Fruit fly (Drosophila melanogaster) whole organism, adult: ENCODE data around the gene gdrd.

ENCODE experiments used
- CG11617 ChIP-seq: fragments of 200-800 bp; sonication (Bioruptor generic); optimal IDR thresholded peaks from 2 replicates; lab custom pipeline; 2017; ENCODE audit warnings: mild to moderate bottlenecking, missing biosample characterization, missing genetic modification reagents, missing genetic modification characterization
- CG12768 ChIP-seq: fragments of 200-800 bp; sonication (Bioruptor generic); optimal IDR thresholded peaks from 2 replicates; lab custom pipeline; 2017; ENCODE audit warnings: missing biosample characterization, missing genetic modification characterization, mild to moderate bottlenecking, moderate library complexity, missing genetic modification reagents
- CG14711 ChIP-seq: fragments of 200-800 bp; sonication (Bioruptor generic); optimal IDR thresholded peaks from 2 replicates; lab custom pipeline; 2018; ENCODE audit warnings: missing biosample characterization, mild to moderate bottlenecking, missing genetic modification characterization, moderate library complexity
- CG1620 ChIP-seq: fragments of 200-800 bp; sonication (Bioruptor generic); optimal IDR thresholded peaks from 2 replicates; lab custom pipeline; 2016; ENCODE audit warnings: missing biosample characterization, missing genetic modification characterization
- CG33017 ChIP-seq: fragments of 200-800 bp; sonication (Bioruptor generic); optimal IDR thresholded peaks from 2 replicates; lab custom pipeline; 2018; ENCODE audit warnings: missing biosample characterization, mild to moderate bottlenecking, missing genetic modification characterization, moderate library complexity
- CG5204 ChIP-seq: fragments of 200-800 bp; sonication (Bioruptor generic); optimal IDR thresholded peaks from 2 replicates; lab custom pipeline; 2016; ENCODE audit warnings: missing biosample characterization, missing genetic modification characterization
- CG7101 ChIP-seq: fragments of 200-800 bp; sonication (Bioruptor generic); optimal IDR thresholded peaks from 2 replicates; lab custom pipeline; 2018; ENCODE audit warnings: missing biosample characterization, mild to moderate bottlenecking, missing genetic modification characterization, moderate library complexity
- Clk ChIP-seq: fragments of 200-800 bp; sonication (Bioruptor generic); optimal IDR thresholded peaks from 2 replicates; lab custom pipeline; 2017; ENCODE audit warnings: missing biosample characterization, missing genetic modification characterization
- Crg-1 ChIP-seq: fragments of 200-800 bp; sonication (Bioruptor generic); optimal IDR thresholded peaks from 2 replicates; lab custom pipeline; 2016; ENCODE audit warnings: missing biosample characterization, missing genetic modification characterization
- Hr96 ChIP-seq: fragments of 200-800 bp; sonication (Bioruptor generic); optimal IDR thresholded peaks from 2 replicates; lab custom pipeline; 2016; ENCODE audit warnings: missing biosample characterization, missing genetic modification characterization
- Mnt ChIP-seq: fragments of 200-800 bp; sonication (Bioruptor generic); optimal IDR thresholded peaks from 2 replicates; lab custom pipeline; 2016; ENCODE audit warnings: missing biosample characterization, mild to moderate bottlenecking, missing genetic modification characterization
- bab1 ChIP-seq: fragments of 200-800 bp; sonication (Bioruptor generic); optimal IDR thresholded peaks from 3 replicates; lab custom pipeline; 2019; ENCODE audit warnings: missing biosample characterization, mild to moderate bottlenecking, missing genetic modification characterization, moderate library complexity
- cic ChIP-seq: fragments of 200-800 bp; sonication (Bioruptor generic); optimal IDR thresholded peaks from 2 replicates; lab custom pipeline; 2017; ENCODE audit warnings: missing biosample characterization, mild to moderate bottlenecking, missing genetic modification characterization, moderate library complexity
- cnc ChIP-seq, 2 experiments: fragments of >200 bp; optimal IDR thresholded peaks; 2 replicates each; lab custom pipeline; 2017
- kay ChIP-seq: fragments of 200-800 bp; sonication (Bioruptor generic); peaks from one replicate; lab custom pipeline; 2016; ENCODE audit warnings: missing biosample characterization, missing genetic modification characterization, borderline replicate concordance
- ovo ChIP-seq: fragments of 200-800 bp; sonication (Bioruptor generic); optimal IDR thresholded peaks from 2 replicates; lab custom pipeline; 2016; ENCODE audit warnings: missing biosample characterization, missing genetic modification characterization
- pad ChIP-seq: fragments of 200-800 bp; sonication (Bioruptor generic); optimal IDR thresholded peaks from 3 replicates; lab custom pipeline; 2017; ENCODE audit warnings: missing biosample characterization, missing genetic modification characterization, mild to moderate bottlenecking, moderate library complexity, missing genetic modification reagents
- tj ChIP-seq: fragments of 200-800 bp; sonication (Bioruptor generic); optimal IDR thresholded peaks from 3 replicates; lab custom pipeline; 2017; ENCODE audit warnings: missing biosample characterization, mild to moderate bottlenecking, missing genetic modification characterization, moderate library complexity
- toe ChIP-seq: fragments of 200-800 bp; sonication (Bioruptor generic); optimal IDR thresholded peaks from 2 replicates; lab custom pipeline; 2016; ENCODE audit warnings: missing biosample characterization, missing genetic modification characterization

The gdrd gene

dm6 chr3L:14647210-14647869 lies 43.8 kb upstream of the gdrd start:
- TF ChIP-seq Clk (GFP tag; lab: Kevin White, UChicago) (no peak), tj (GFP tag; lab: Kevin White, UChicago) (no peak), Hr96 (GFP tag; lab: Kevin White, UChicago) (no peak), cic (GFP tag; lab: Kevin White, UChicago) (no peak), CG11617 (GFP tag; lab: Kevin White, UChicago) (no peak), cnc (optimal IDR thresholded peaks at IDR 0.05; lab: Kevin White, UChicago) (no peak), pad (GFP tag; lab: Kevin White, UChicago) (no peak), CG7101 (no peak), Crg-1 (GFP tag; lab: Kevin White, UChicago) (no peak), kay (GFP tag; lab: Kevin White, UChicago) (no peak), bab1 (GFP tag; lab: Kevin White, UChicago) (no peak), CG33017 (tag; lab: Kevin White, UChicago) (no peak), ovo (GFP tag; lab: Kevin White, UChicago) (no peak), CG12768 (GFP tag; lab: Kevin White, UChicago) (no peak), CG14711 (no peak)

dm6 chr3L:14648922-14649321 lies 42.2 kb upstream of the gdrd start:
- TF ChIP-seq tj (GFP tag; lab: Kevin White, UChicago) = no peak
- TF ChIP-seq CG33017 (tag; lab: Kevin White, UChicago) = no peak
- no peak for TF ChIP-seq Mnt (GFP tag; lab: Kevin White, UChicago)
- TF ChIP-seq pad (GFP tag; lab: Kevin White, UChicago) = no peak
- TF ChIP-seq ovo (GFP tag; lab: Kevin White, UChicago) = no peak
- no peak for TF ChIP-seq cnc (optimal IDR thresholded peaks at IDR 0.05; lab: Kevin White, UChicago)
- no peak for TF ChIP-seq toe (GFP tag; lab: Kevin White, UChicago)
- TF ChIP-seq CG7101 = no peak
- no peak for TF ChIP-seq bab1 (GFP tag; lab: Kevin White, UChicago)
- TF ChIP-seq CG12768 (GFP tag; lab: Kevin White, UChicago) = no peak
- no peak for TF ChIP-seq CG1620 (GFP tag; lab: Kevin White, UChicago)
- no peak for TF ChIP-seq CG5204
- TF ChIP-seq CG11617 (GFP tag; lab: Kevin White, UChicago) = no peak
- TF ChIP-seq Hr96 (GFP tag; lab: Kevin White, UChicago) = no peak
- no peak for TF ChIP-seq Crg-1 (GFP tag; lab: Kevin White, UChicago)
- no peak for TF ChIP-seq cic (GFP tag; lab: Kevin White, UChicago)

- TF ChIP-seq Mnt (GFP tag; lab: Kevin White, UChicago) (no peak), kay (GFP tag; lab: Kevin White, UChicago) (peak; percentile 38), cic (GFP tag; lab: Kevin White, UChicago) (peak; percentile 85), tj (GFP tag; lab: Kevin White, UChicago) (peak; percentile 44)
Measured at dm6 chr3L:14650348-14650747, 40.8 kb upstream of the gdrd start.

dm6 chr3L:14652554-14652953 lies 38.6 kb upstream of the gdrd start:
- TF ChIP-seq Mnt (GFP tag; lab: Kevin White, UChicago) (no peak), cnc (optimal IDR thresholded peaks at IDR 0.05; lab: Kevin White, UChicago) (no peak), toe (GFP tag; lab: Kevin White, UChicago) (no peak), CG11617 (GFP tag; lab: Kevin White, UChicago) (no peak), kay (GFP tag; lab: Kevin White, UChicago) (no peak), ovo (GFP tag; lab: Kevin White, UChicago) (no peak), Crg-1 (GFP tag; lab: Kevin White, UChicago) (no peak), CG12768 (GFP tag; lab: Kevin White, UChicago) (no peak), CG33017 (tag; lab: Kevin White, UChicago) (no peak), pad (GFP tag; lab: Kevin White, UChicago) (no peak), CG7101 (no peak), Hr96 (GFP tag; lab: Kevin White, UChicago) (no peak)

- no peak for TF ChIP-seq Hr96 (GFP tag; lab: Kevin White, UChicago)
- TF ChIP-seq CG1620 (GFP tag; lab: Kevin White, UChicago) = no peak
- TF ChIP-seq bab1 (GFP tag; lab: Kevin White, UChicago) = no peak
- TF ChIP-seq cnc (optimal IDR thresholded peaks at IDR 0.05; lab: Kevin White, UChicago) = no peak
- no peak for TF ChIP-seq ovo (GFP tag; lab: Kevin White, UChicago)
- TF ChIP-seq CG33017 (tag; lab: Kevin White, UChicago) = no peak
- no peak for TF ChIP-seq cic (GFP tag; lab: Kevin White, UChicago)
- no peak for TF ChIP-seq toe (GFP tag; lab: Kevin White, UChicago)
- TF ChIP-seq Mnt (GFP tag; lab: Kevin White, UChicago) = no peak
Measured at dm6 chr3L:14654737-14655136, 36.4 kb upstream of the gdrd start.

dm6 chr3L:14655178-14655577 lies 36.0 kb upstream of the gdrd start:
- no peak for TF ChIP-seq Clk (GFP tag; lab: Kevin White, UChicago)
- no peak for TF ChIP-seq ovo (GFP tag; lab: Kevin White, UChicago)
- no peak for TF ChIP-seq CG12768 (GFP tag; lab: Kevin White, UChicago)
- no peak for TF ChIP-seq CG1620 (GFP tag; lab: Kevin White, UChicago)
- no peak for TF ChIP-seq CG7101
- no peak for TF ChIP-seq CG33017 (tag; lab: Kevin White, UChicago)
- no peak for TF ChIP-seq tj (GFP tag; lab: Kevin White, UChicago)
- TF ChIP-seq Hr96 (GFP tag; lab: Kevin White, UChicago) = no peak
